Worm (Caenorhabditis elegans): ENCODE data around the gene fat-3.

Gene fat-3

ce11 chrIV:9777535-9777934, 25.3 kb upstream of the fat-3 start, which contains the start of gene sna-2 (continued):
- TF ChIP-seq snpc-4 (GFP tag; optimal IDR thresholded peaks at IDR 0.05) (no peak), snpc-4 (tag; optimal IDR thresholded peaks at IDR 0.05) (peak in 1 of 4 experiments; percentile 26), cebp-1 (GFP tag; IDR thresholded peaks at IDR 0.05) (no peak), cebp-1 (tag; optimal IDR thresholded peaks at IDR 0.05) (no peak), ekl-4 (GFP tag; IDR thresholded peaks at IDR 0.05) (no peak), madf-8 (GFP tag; conservative IDR thresholded peaks at IDR 0.05) (no peak), sea-2 (GFP tag; IDR thresholded peaks at IDR 0.05) (no peak), gei-17 (GFP tag; optimal IDR thresholded peaks at IDR 0.05) (no peak), tlf-1 (GFP tag; optimal IDR thresholded peaks at IDR 0.05) (no peak), lin-54 (GFP tag; optimal IDR thresholded peaks at IDR 0.05) (peak; percentile 58)

- TF ChIP-seq tlf-1 (GFP tag; optimal IDR thresholded peaks at IDR 0.05) (peak; percentile 83), aptf-3 (GFP tag; IDR thresholded peaks at IDR 0.05) (no peak), F49E8.2 (tag; optimal IDR thresholded peaks at IDR 0.05; ENCODE audit: insufficient read depth) (peak; percentile 92), C17E4.6 (GFP tag; IDR thresholded peaks at IDR 0.05) (peak; percentile 15; the same call in 1 of the 2 replicates), F39B2.1 (GFP tag; IDR thresholded peaks at IDR 0.05) (no peak), attf-6 (GFP tag; IDR thresholded peaks at IDR 0.05) (peak; percentile 77), lin-26 (GFP tag; IDR thresholded peaks at IDR 0.05) (no peak), madf-8 (GFP tag; conservative IDR thresholded peaks at IDR 0.05) (no peak; the same call in 1 of the 2 replicates), ceh-100 (GFP tag; IDR thresholded peaks at IDR 0.05) (peak; percentile 56), F23B12.7 (tag; optimal IDR thresholded peaks at IDR 0.05; ENCODE audit: insufficient read depth) (peak; percentile 51), lin-35 (GFP tag; optimal IDR thresholded peaks at IDR 0.05) (peak in 1 of 3 experiments; percentile 51), Y95B8A.8 (GFP tag; IDR thresholded peaks at IDR 0.05) (peak; percentile 75), ceh-58 (GFP tag; IDR thresholded peaks at IDR 0.05) (no peak), B0019.2 (GFP tag; conservative IDR thresholded peaks at IDR 0.05) (peak; percentile 91), efl-1 (GFP tag; optimal IDR thresholded peaks at IDR 0.05) (peak; percentile 92), snpc-3.4 (tag; optimal IDR thresholded peaks at IDR 0.05) (peak; percentile 80), ztf-25 (GFP tag; IDR thresholded peaks at IDR 0.05) (0 out of 2 replicates have a peak, but pooled peaks have one; percentile 54), ceh-91 (GFP tag; IDR thresholded peaks at IDR 0.05) (peak; percentile 93), F33H1.4 (GFP tag; IDR thresholded peaks at IDR 0.05) (peak; percentile 80), ekl-4 (GFP tag; IDR thresholded peaks at IDR 0.05) (peak; percentile 86), D2030.7 (GFP tag; IDR thresholded peaks at IDR 0.05) (peak; percentile 94), snpc-4 (GFP tag; optimal IDR thresholded peaks at IDR 0.05) (peak; percentile 74), snpc-4 (tag; optimal IDR thresholded peaks at IDR 0.05) (peak; percentile 9 to 83 (median 62)), unc-130 (GFP tag; optimal IDR thresholded peaks at IDR 0.05) (peak; percentile 73), Y53F4B.3 (GFP tag; IDR thresholded peaks at IDR 0.05) (peak; percentile 82), ceh-27 (GFP tag; optimal IDR thresholded peaks at IDR 0.05) (no peak), dpl-1 (GFP tag; optimal IDR thresholded peaks at IDR 0.05) (peak; percentile 79), rcor-1 (GFP tag; IDR thresholded peaks at IDR 0.05) (peak; percentile 88), him-1 (tag; optimal IDR thresholded peaks at IDR 0.05) (peak; percentile 55), Y79H2A.3 (GFP tag; conservative IDR thresholded peaks at IDR 0.05) (0 out of 2 replicates have a peak, but pooled peaks have one; percentile 73), hsf-1 (GFP tag; IDR thresholded peaks at IDR 0.05) (peak; percentile 76), lsl-1 (GFP tag; optimal IDR thresholded peaks at IDR 0.05) (peak; percentile 100), madf-3 (GFP tag; IDR thresholded peaks at IDR 0.05) (peak; percentile 86), attf-3 (GFP tag; conservative IDR thresholded peaks at IDR 0.05) (peak; percentile 65), hrde-1 (tag; optimal IDR thresholded peaks at IDR 0.05; ENCODE audit: borderline replicate concordance) (peak; percentile 26), madf-6 (GFP tag; IDR thresholded peaks at IDR 0.05) (peak; percentile 97), let-526 (GFP tag; IDR thresholded peaks at IDR 0.05) (no peak), snpc-1.3 (tag; optimal IDR thresholded peaks at IDR 0.05; ENCODE audit: insufficient read depth) (peak; percentile 91), xnd-1 (tag; optimal IDR thresholded peaks at IDR 0.05) (peak; percentile 76), tbp1 (GFP tag; optimal IDR thresholded peaks at IDR 0.05) (peak; percentile 71), ceh-40 (GFP tag; IDR thresholded peaks at IDR 0.05) (no peak)
Measured at ce11 chrIV:9778016-9778415, 24.8 kb upstream of the fat-3 start, which contains the start of gene T13F2.6. Gene T13F2.6 (plus strand): TSS chrIV:9778321.
